Fruit fly (Drosophila melanogaster) whole organism, embryonic: Measurements from ENCODE around the gene Polr3I.

Experiments
- BEAF-32 ChIP-seq: fragments of 200-800 bp; sonication (Bioruptor generic); optimal IDR thresholded peaks from 3 replicates; lab custom pipeline; 2017; ENCODE audit warnings: missing biosample characterization, missing genetic modification characterization, mild to moderate bottlenecking, moderate library complexity, missing genetic modification reagents
- CG12219 ChIP-seq: fragments of 200-800 bp; sonication (Bioruptor generic); optimal IDR thresholded peaks from 3 replicates; lab custom pipeline; 2018; ENCODE audit warnings: missing biosample characterization, mild to moderate bottlenecking, missing genetic modification characterization
- CG12299 ChIP-seq: fragments of 200-800 bp; sonication (Bioruptor generic); optimal IDR thresholded peaks from 2 replicates; lab custom pipeline; 2018; ENCODE audit warnings: missing biosample characterization, mild to moderate bottlenecking, missing genetic modification characterization
- CG12391 ChIP-seq: fragments of 200-800 bp; sonication (Bioruptor generic); optimal IDR thresholded peaks from 3 replicates; lab custom pipeline; 2018; ENCODE audit warnings: missing biosample characterization, mild to moderate bottlenecking, missing genetic modification characterization, moderate library complexity
- CG13287 ChIP-seq: fragments of 200-800 bp; sonication (Bioruptor generic); IDR thresholded peaks from 2 replicates; pipeline ENCODE4 v1.3.6; 2022; ENCODE audit warnings: missing biosample characterization, missing genetic modification characterization; ENCODE audit not compliant: partially characterized antibody
- CG13424 ChIP-seq: fragments of 200-800 bp; sonication (Bioruptor generic); optimal IDR thresholded peaks from 2 replicates; lab custom pipeline; 2019; ENCODE audit warnings: missing biosample characterization, mild to moderate bottlenecking, missing genetic modification characterization, moderate library complexity
- CG14710 ChIP-seq: fragments of 200-800 bp; sonication (Bioruptor generic); optimal IDR thresholded peaks from 3 replicates; lab custom pipeline; 2019; ENCODE audit warnings: missing biosample characterization, mild to moderate bottlenecking, missing genetic modification characterization, moderate library complexity
- CG1647 ChIP-seq: fragments of 200-800 bp; sonication (Bioruptor generic); optimal IDR thresholded peaks from 3 replicates; lab custom pipeline; 2016; ENCODE audit warnings: missing biosample characterization, missing genetic modification characterization
- CG16813 ChIP-seq: fragments of 200-800 bp; sonication (Bioruptor generic); IDR thresholded peaks from 3 replicates; pipeline ENCODE4 v1.3.6; 2022; ENCODE audit warnings: missing biosample characterization, missing genetic modification characterization; ENCODE audit not compliant: partially characterized antibody
- CG18262 ChIP-seq: fragments of 200-800 bp; optimal IDR thresholded peaks from 3 replicates; lab custom pipeline; 2019; ENCODE audit warnings: missing biosample characterization, mild to moderate bottlenecking, missing genetic modification characterization, moderate library complexity
- CG2116 ChIP-seq: fragments of 200-800 bp; sonication (Bioruptor generic); optimal IDR thresholded peaks from 3 replicates; lab custom pipeline; 2018; ENCODE audit warnings: missing biosample characterization, mild to moderate bottlenecking, missing genetic modification characterization
- CG30403 ChIP-seq: fragments of 200-800 bp; sonication (Bioruptor generic); optimal IDR thresholded peaks from 3 replicates; lab custom pipeline; 2016; ENCODE audit warnings: missing biosample characterization, missing genetic modification characterization
- CG32532 ChIP-seq: fragments of 200-800 bp; sonication (Bioruptor generic); IDR thresholded peaks from 2 replicates; pipeline ENCODE4 v1.3.6; 2022; ENCODE audit warnings: missing biosample characterization, missing genetic modification characterization
- CG32772 ChIP-seq: fragments of 200-800 bp; sonication (Bioruptor generic); IDR thresholded peaks from 2 replicates; pipeline ENCODE4 v1.3.6; 2022; ENCODE audit warnings: missing biosample characterization, missing genetic modification characterization
- CG6175 ChIP-seq: fragments of 200-800 bp; sonication (Bioruptor generic); IDR thresholded peaks from 3 replicates; pipeline ENCODE4 v1.3.6; 2022; ENCODE audit warnings: missing biosample characterization, missing genetic modification characterization
- CG7928 ChIP-seq: fragments of 200-800 bp; sonication (Bioruptor generic); optimal IDR thresholded peaks from 2 replicates; lab custom pipeline; 2017; ENCODE audit warnings: missing biosample characterization, mild to moderate bottlenecking, missing genetic modification characterization
- CG8944 ChIP-seq: fragments of 200-800 bp; sonication (Bioruptor generic); optimal IDR thresholded peaks from 3 replicates; lab custom pipeline; 2016; ENCODE audit warnings: missing biosample characterization, missing genetic modification characterization
- CoRest ChIP-seq: fragments of 200-800 bp; sonication (Bioruptor generic); optimal IDR thresholded peaks from 3 replicates; lab custom pipeline; 2018; ENCODE audit warnings: missing biosample characterization, mild to moderate bottlenecking, missing genetic modification characterization, moderate library complexity
- Dref ChIP-seq: fragments of 200-800 bp; sonication (Bioruptor generic); IDR thresholded peaks from 2 replicates; pipeline ENCODE4 v1.3.6; 2022; ENCODE audit warnings: missing biosample characterization, missing genetic modification characterization
- E2f2 ChIP-seq: fragments of 200-800 bp; sonication (Bioruptor generic); IDR thresholded peaks from 2 replicates; pipeline ENCODE4 v1.3.6; 2022; ENCODE audit warnings: missing biosample characterization, missing genetic modification characterization
- HmgZ ChIP-seq: fragments of 200-800 bp; sonication (Bioruptor generic); optimal IDR thresholded peaks from 2 replicates; lab custom pipeline; 2018; ENCODE audit warnings: missing biosample characterization, mild to moderate bottlenecking, missing genetic modification characterization
- Meics ChIP-seq: fragments of 200-800 bp; sonication (Bioruptor generic); optimal IDR thresholded peaks from 2 replicates; lab custom pipeline; 2017; ENCODE audit warnings: missing biosample characterization, mild to moderate bottlenecking, missing genetic modification characterization
- Myb ChIP-seq: fragments of 200-800 bp; sonication (Bioruptor generic); optimal IDR thresholded peaks from 2 replicates; lab custom pipeline; 2016; ENCODE audit warnings: missing biosample characterization, missing genetic modification characterization
- Rx ChIP-seq: fragments of 200-800 bp; sonication (Bioruptor generic); IDR thresholded peaks from 2 replicates; pipeline ENCODE4 v1.3.6; 2022; ENCODE audit warnings: missing biosample characterization, missing genetic modification characterization
- Sin3A ChIP-seq: fragments of >200 bp; optimal IDR thresholded peaks from 2 replicates; lab custom pipeline; 2018
- Sox100B ChIP-seq: fragments of 200-800 bp; sonication (Bioruptor generic); optimal IDR thresholded peaks from 3 replicates; lab custom pipeline; 2018; ENCODE audit warnings: missing biosample characterization, mild to moderate bottlenecking, missing genetic modification characterization
- Usf ChIP-seq: fragments of 200-800 bp; sonication (Bioruptor generic); optimal IDR thresholded peaks from 2 replicates; lab custom pipeline; 2017; ENCODE audit warnings: missing genotype, missing biosample characterization, missing genetic modification characterization
- Vsx1 ChIP-seq: fragments of 200-800 bp; sonication (Bioruptor generic); optimal IDR thresholded peaks from 2 replicates; lab custom pipeline; 2017; ENCODE audit warnings: missing biosample characterization, mild to moderate bottlenecking, missing genetic modification characterization, missing genetic modification reagents
- Xbp1 ChIP-seq: fragments of 200-800 bp; sonication (Bioruptor generic); optimal IDR thresholded peaks from 3 replicates; lab custom pipeline; 2016; ENCODE audit warnings: missing biosample characterization, mild to moderate bottlenecking, missing genetic modification characterization
- abd-A ChIP-seq: fragments of 200-800 bp; sonication (Bioruptor generic); optimal IDR thresholded peaks from 3 replicates; lab custom pipeline; 2019; ENCODE audit warnings: missing biosample characterization, mild to moderate bottlenecking, missing genetic modification characterization, moderate library complexity
- amos ChIP-seq: fragments of 200-800 bp; sonication (Bioruptor generic); IDR thresholded peaks from 2 replicates; pipeline ENCODE4 v1.3.6; 2022; ENCODE audit warnings: missing biosample characterization, missing genetic modification characterization; ENCODE audit not compliant: partially characterized antibody
- ara ChIP-seq: fragments of 200-800 bp; sonication (Bioruptor generic); IDR thresholded peaks from 2 replicates; pipeline ENCODE4 v1.3.6; 2022; ENCODE audit warnings: missing biosample characterization, missing genetic modification characterization
- btn ChIP-seq: fragments of 200-800 bp; sonication (Bioruptor generic); optimal IDR thresholded peaks from 2 replicates; lab custom pipeline; 2016; ENCODE audit warnings: missing biosample characterization, missing genetic modification characterization
- cas ChIP-seq: fragments of 200-800 bp; sonication (Bioruptor generic); IDR thresholded peaks from 2 replicates; pipeline ENCODE4 v1.3.6; 2022; ENCODE audit warnings: missing biosample characterization, missing genetic modification characterization
- chm ChIP-seq: fragments of 200-800 bp; sonication (Bioruptor generic); IDR thresholded peaks from 2 replicates; pipeline ENCODE4 v1.3.6; 2022; ENCODE audit warnings: missing biosample characterization, missing genetic modification characterization
- crc ChIP-seq: fragments of 200-800 bp; sonication (Bioruptor generic); optimal IDR thresholded peaks from 2 replicates; lab custom pipeline; 2016; ENCODE audit warnings: missing biosample characterization, missing genetic modification characterization
- gfzf ChIP-seq: fragments of 200-800 bp; sonication (Bioruptor generic); optimal IDR thresholded peaks from 2 replicates; lab custom pipeline; 2016; ENCODE audit warnings: missing biosample characterization, mild to moderate bottlenecking, missing genetic modification characterization, moderate library complexity
- grau ChIP-seq: fragments of 200-800 bp; optimal IDR thresholded peaks from 3 replicates; lab custom pipeline; 2019; ENCODE audit warnings: missing biosample characterization, mild to moderate bottlenecking, missing genetic modification characterization, moderate library complexity
- ham ChIP-seq: fragments of 200-800 bp; sonication (Bioruptor generic); IDR thresholded peaks from 2 replicates; pipeline ENCODE4 v1.3.6; 2022; ENCODE audit warnings: missing biosample characterization, missing genetic modification characterization
- ken ChIP-seq: fragments of 200-800 bp; sonication (Bioruptor generic); IDR thresholded peaks from 3 replicates; pipeline ENCODE4 v1.3.6; 2022; ENCODE audit warnings: missing biosample characterization, missing genetic modification characterization
- klu ChIP-seq: fragments of 200-800 bp; sonication (Bioruptor generic); IDR thresholded peaks from 2 replicates; pipeline ENCODE4 v1.3.6; 2022; ENCODE audit warnings: missing biosample characterization, missing genetic modification characterization
- phol ChIP-seq: fragments of 200-800 bp; sonication (Bioruptor generic); optimal IDR thresholded peaks from 3 replicates; lab custom pipeline; 2018; ENCODE audit warnings: missing biosample characterization, mild to moderate bottlenecking, missing genetic modification characterization, moderate library complexity
- pzg ChIP-seq: fragments of 200-800 bp; sonication (Bioruptor generic); optimal IDR thresholded peaks from 3 replicates; lab custom pipeline; 2018; ENCODE audit warnings: missing biosample characterization, mild to moderate bottlenecking, missing genetic modification characterization, moderate library complexity
- row ChIP-seq: fragments of 200-800 bp; sonication (Bioruptor generic); IDR thresholded peaks from 3 replicates; pipeline ENCODE4 v1.3.6; 2022; ENCODE audit warnings: missing biosample characterization, missing genetic modification characterization
- sc ChIP-seq, 3 experiments: fragments of >200 bp in 2 of 3; fragments of 200-800 bp in 1 of 3; sonication (Bioruptor generic) in 1 of 3; optimal IDR thresholded peaks; 2 replicates in 2 of 3; 3 replicates in 1 of 3; lab custom pipeline; 2017; ENCODE audit warnings: mild to moderate bottlenecking in 1 of 3, missing biosample characterization in 1 of 3, missing genetic modification characterization in 1 of 3, missing genetic modification reagents in 1 of 3
- sd ChIP-seq: fragments of 200-800 bp; sonication (Bioruptor generic); optimal IDR thresholded peaks from 3 replicates; lab custom pipeline; 2018; ENCODE audit warnings: missing biosample characterization, mild to moderate bottlenecking, missing genetic modification characterization, moderate library complexity
- slp2 ChIP-seq: fragments of 200-800 bp; sonication (Bioruptor generic); optimal IDR thresholded peaks from 2 replicates; lab custom pipeline; 2016; ENCODE audit warnings: missing biosample characterization, missing genetic modification characterization
- stwl ChIP-seq: fragments of 200-800 bp; sonication (Bioruptor generic); optimal IDR thresholded peaks from 3 replicates; lab custom pipeline; 2018; ENCODE audit warnings: missing biosample characterization, mild to moderate bottlenecking, missing genetic modification characterization, moderate library complexity
- unc-4 ChIP-seq: fragments of 200-800 bp; sonication (Bioruptor generic); IDR thresholded peaks from 2 replicates; pipeline ENCODE4 v1.3.6; 2022; ENCODE audit warnings: missing biosample characterization, missing genetic modification characterization; ENCODE audit not compliant: partially characterized antibody

Gene Polr3I

DNA sequence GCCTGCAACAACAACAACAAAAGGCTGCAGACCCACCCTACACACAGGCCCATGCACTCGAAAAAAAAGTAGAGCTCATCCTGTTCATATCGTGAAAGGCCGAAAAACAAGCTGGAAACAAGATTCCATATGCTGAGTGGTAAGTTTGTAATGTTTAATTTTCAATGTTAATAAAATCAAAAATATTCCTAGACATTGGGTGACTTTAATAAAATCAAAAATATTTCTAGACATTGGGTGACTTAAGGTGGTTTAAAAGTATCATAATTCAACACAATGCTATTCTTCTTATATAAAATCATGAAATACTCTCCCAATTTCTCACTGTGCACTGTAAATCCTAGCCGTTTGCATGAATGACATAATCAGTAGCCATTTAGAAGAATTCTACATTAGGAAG is 4.4 kb upstream of the Polr3I start (continued):
- TF ChIP-seq Xbp1 (GFP tag; lab: Kevin White, UChicago) (no peak), Dref (GFP tag; lab: Robert Waterston, UW) (no peak), klu (GFP tag; lab: Robert Waterston, UW) (no peak), Rx (GFP tag; lab: Robert Waterston, UW) (no peak), btn (GFP tag; lab: Kevin White, UChicago) (no peak), CG12391 (tag; lab: Kevin White, UChicago) (no peak)
- TF ChIP-seq, all 482 proteins: peak for 14

DNA sequence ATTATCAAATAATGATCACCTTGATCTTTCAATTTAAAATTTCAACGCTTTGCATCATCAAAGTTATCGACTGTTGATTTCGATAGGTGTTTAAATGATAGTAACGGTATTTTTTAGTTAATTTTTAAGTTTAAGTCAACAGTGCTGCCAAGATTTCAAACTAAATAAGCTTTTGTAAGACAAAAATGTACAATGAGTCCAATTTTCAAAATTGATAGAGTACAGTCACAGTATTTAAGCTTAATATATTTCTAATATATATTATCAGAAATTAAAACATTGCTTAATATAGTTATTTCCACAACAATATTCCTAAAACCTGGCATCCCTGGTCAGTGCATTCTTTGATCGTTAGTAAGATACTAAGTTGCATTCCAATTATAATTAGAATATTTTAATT is 3.4 kb upstream of the Polr3I start, which contains the start of gene CG4872:
Gene CG4872 (plus strand): TSS at position 333 of the 400 bp plus-strand sequence.
- TF ChIP-seq CG7928 (GFP tag; lab: Kevin White, UChicago) (no peak), cas (GFP tag; lab: Robert Waterston, UW) (no peak), CG16813 (GFP tag; lab: Robert Waterston, UW) (no peak), sd (tag; lab: Kevin White, UChicago) (peak; percentile 45), CG30403 (GFP tag; lab: Kevin White, UChicago) (peak; percentile 3), CG13287 (no peak), Sox100B (no peak), CG6175 (GFP tag; lab: Robert Waterston, UW) (no peak), CG13424 (tag; lab: Kevin White, UChicago) (peak; percentile 12), abd-A (tag; lab: Kevin White, UChicago) (no peak), Sin3A (lab: Kevin White, UChicago) (no peak), CG18262 (tag; lab: Kevin White, UChicago) (peak; percentile 0), Meics (no peak), crc (GFP tag; lab: Kevin White, UChicago) (no peak), pzg (peak; percentile 8), Usf (GFP tag; lab: Kevin White, UChicago) (no peak), CG2116 (GFP tag; lab: Kevin White, UChicago) (peak; percentile 31), CG8944 (GFP tag; lab: Kevin White, UChicago) (no peak), row (GFP tag; lab: Robert Waterston, UW) (peak; percentile 42), CoRest (tag; lab: Kevin White, UChicago) (peak; percentile 16), grau (tag; lab: Kevin White, UChicago) (peak; percentile 13), ara (GFP tag; lab: Robert Waterston, UW) (no peak), unc-4 (GFP tag; lab: Robert Waterston, UW) (no peak), gfzf (GFP tag; lab: Kevin White, UChicago) (peak; percentile 44), ham (GFP tag; lab: Robert Waterston, UW) (no peak), E2f2 (peak; percentile 41; the same call in 1 of the 2 replicates), CG12299 (tag; lab: Kevin White, UChicago) (no peak), CG1647 (no peak), slp2 (no peak), ken (GFP tag; lab: Robert Waterston, UW) (no peak), phol (tag; lab: Kevin White, UChicago) (peak; percentile 3), CG12219 (GFP tag; lab: Kevin White, UChicago) (no peak), CG32772 (no peak), Myb (GFP tag; lab: Kevin White, UChicago) (peak; percentile 79), Vsx1 (GFP tag; lab: Kevin White, UChicago) (no peak), BEAF-32 (GFP tag; lab: Kevin White, UChicago) (peak; percentile 5), Dref (GFP tag; lab: Robert Waterston, UW) (peak; percentile 46), CG14710 (tag; lab: Kevin White, UChicago) (peak; percentile 4), sc (optimal IDR thresholded peaks at IDR 0.05; lab: Kevin White, UChicago) (no peak), sc (GFP tag; optimal IDR thresholded peaks at IDR 0.05; lab: Kevin White, UChicago) (no peak), amos (GFP tag; lab: Robert Waterston, UW) (no peak), CG32532 (GFP tag; lab: Robert Waterston, UW) (no peak), HmgZ (tag; lab: Kevin White, UChicago) (no peak), chm (GFP tag; lab: Robert Waterston, UW) (no peak), stwl (tag; lab: Kevin White, UChicago) (peak; percentile 7)
